Fruit fly (Drosophila melanogaster): ENCODE results near the gene CG2113.

The CG2113 gene

dm6 chr3L:2994872-2995271, at the start of gene CG2113:
TSS of gene CG2113 (plus strand) at chr3L:2995172.
- TF ChIP-seq CG6276 (GFP tag; optimal IDR thresholded peaks at IDR 0.05) = no peak
- no peak for TF ChIP-seq CG32006 (GFP tag; optimal IDR thresholded peaks at IDR 0.05)
- TF ChIP-seq fkh (GFP tag; optimal IDR thresholded peaks at IDR 0.05) = no peak
- no peak for TF ChIP-seq OdsH (GFP tag; optimal IDR thresholded peaks at IDR 0.05)
- TF ChIP-seq Hr4 (GFP tag; optimal IDR thresholded peaks at IDR 0.05) = no peak
- no peak for TF ChIP-seq CG8119 (GFP tag; IDR thresholded peaks at IDR 0.05)

- TF ChIP-seq CG6854 (GFP tag; optimal IDR thresholded peaks at IDR 0.05) (no peak), svp (GFP tag) (peak; percentile 16)
These were observed 43.5 kb upstream of the CG2113 start, which contains the start of gene CG32846 for dm6 chr3L:2951518-2951917. TSS of gene CG32846 (minus strand) at chr3L:2951618.

dm6 chr3L:2960949-2961584, 33.9 kb upstream of the CG2113 start, which contains the start of the genes CG34025 and Or63a:
TSS of gene CG34025 (minus strand) at chr3L:2961049.
TSS of gene Or63a (plus strand) at chr3L:2961534.
- TF ChIP-seq lz (GFP tag; optimal IDR thresholded peaks at IDR 0.05) = no peak
- TF ChIP-seq CG11294 (GFP tag; IDR thresholded peaks at IDR 0.05) = no peak
- no peak for TF ChIP-seq CG6808 (GFP tag; optimal IDR thresholded peaks at IDR 0.05)
- no peak for TF ChIP-seq fd85E (GFP tag; optimal IDR thresholded peaks at IDR 0.05)
- TF ChIP-seq CG9139 (GFP tag; optimal IDR thresholded peaks at IDR 0.05) = no peak
- TF ChIP-seq Gug (GFP tag; IDR thresholded peaks at IDR 0.05) = no peak
- no peak for TF ChIP-seq CG6854 (GFP tag; optimal IDR thresholded peaks at IDR 0.05)

- peak; percentile 56 for TF ChIP-seq CG6808 (GFP tag; optimal IDR thresholded peaks at IDR 0.05)
- peak; percentile 41 for TF ChIP-seq spab (GFP tag; optimal IDR thresholded peaks at IDR 0.05)
- no peak for TF ChIP-seq salr (GFP tag; optimal IDR thresholded peaks at IDR 0.05)
- no peak for TF ChIP-seq Lpt (GFP tag; optimal IDR thresholded peaks at IDR 0.05)
- peak; percentile 58; the same call in 1 of the 3 replicates for TF ChIP-seq CG6163 (GFP tag; IDR thresholded peaks at IDR 0.05)
- TF ChIP-seq CG6854 (GFP tag; optimal IDR thresholded peaks at IDR 0.05) = peak; percentile 78
- peak; percentile 25 for TF ChIP-seq CG10669 (GFP tag; optimal IDR thresholded peaks at IDR 0.05)
- no peak for TF ChIP-seq CG11762 (GFP tag; optimal IDR thresholded peaks at IDR 0.05; ENCODE audit: insufficient read depth)
- TF ChIP-seq CG15336 (GFP tag; IDR thresholded peaks at IDR 0.05) = 0 out of 2 replicates have a peak, but pooled peaks have one; percentile 27
- TF ChIP-seq CG9139 (GFP tag; optimal IDR thresholded peaks at IDR 0.05) = peak; percentile 46
- no peak for TF ChIP-seq Sox14 (GFP tag; optimal IDR thresholded peaks at IDR 0.05)
- no peak for TF ChIP-seq CG7368 (GFP tag; optimal IDR thresholded peaks at IDR 0.05)
- TF ChIP-seq CG11902 (GFP tag; optimal IDR thresholded peaks at IDR 0.05) = no peak
- TF ChIP-seq Ets21C (GFP tag; optimal IDR thresholded peaks at IDR 0.05) = no peak
- TF ChIP-seq eg (GFP tag; IDR thresholded peaks at IDR 0.05) = peak; percentile 23; the same call in 1 of the 3 replicates
- TF ChIP-seq CG6276 (GFP tag; optimal IDR thresholded peaks at IDR 0.05) = peak; percentile 81
These were observed 14.1 kb upstream of the CG2113 start, which contains the start of gene CPT2 for dm6 chr3L:2980856-2981255. TSS of gene CPT2 (plus strand) at chr3L:2981022.

dm6 chr3L:2986302-2986701, 8.7 kb upstream of the CG2113 start:
- TF ChIP-seq pdm3 (GFP tag; optimal IDR thresholded peaks at IDR 0.05) = no peak
- TF ChIP-seq CG34406 (GFP tag; optimal IDR thresholded peaks at IDR 0.05) = no peak
- TF ChIP-seq Hr39 (GFP tag; optimal IDR thresholded peaks at IDR 0.05) = no peak
- TF ChIP-seq achi (GFP tag; optimal IDR thresholded peaks at IDR 0.05) = no peak
- no peak for TF ChIP-seq lz (GFP tag; optimal IDR thresholded peaks at IDR 0.05)
- TF ChIP-seq Sox14 (GFP tag; optimal IDR thresholded peaks at IDR 0.05) = no peak
- no peak for TF ChIP-seq CG6808 (GFP tag; optimal IDR thresholded peaks at IDR 0.05)
- no peak for TF ChIP-seq Eip93F (GFP tag; optimal IDR thresholded peaks at IDR 0.05)
- TF ChIP-seq CG11902 (GFP tag; optimal IDR thresholded peaks at IDR 0.05) = no peak
- no peak for TF ChIP-seq Lpt (GFP tag; optimal IDR thresholded peaks at IDR 0.05)
- no peak for TF ChIP-seq Hr4 (GFP tag; optimal IDR thresholded peaks at IDR 0.05)
- no peak for TF ChIP-seq CG1621 (tag; optimal IDR thresholded peaks at IDR 0.05)
- no peak for TF ChIP-seq dac (GFP tag; optimal IDR thresholded peaks at IDR 0.05)
- no peak for TF ChIP-seq cyc (GFP tag; optimal IDR thresholded peaks at IDR 0.05)
- TF ChIP-seq salr (GFP tag; optimal IDR thresholded peaks at IDR 0.05) = no peak
- no peak for TF ChIP-seq esn (GFP tag; optimal IDR thresholded peaks at IDR 0.05)
- TF ChIP-seq vri (GFP tag; optimal IDR thresholded peaks at IDR 0.05) = no peak
- TF ChIP-seq net (GFP tag; optimal IDR thresholded peaks at IDR 0.05) = no peak

Measured in whole organism, prepupa.